Worm (Caenorhabditis elegans) whole organism, L4/young adult: ENCODE results near the gene col-146.

ENCODE experiments used
- W03F9.2 ChIP-seq: fragments of 150-350 bp; optimal IDR thresholded peaks from 2 replicates; lab custom pipeline; 2014; ENCODE audit warnings: missing biosample characterization, missing genetic modification characterization
- dao-5 ChIP-seq: sonication (generic microtip); optimal IDR thresholded peaks from 2 replicates; lab custom pipeline; 2016; ENCODE audit warnings: missing genotype, missing genetic modification characterization, moderate library complexity, missing compliant biosample characterization

DNA sequence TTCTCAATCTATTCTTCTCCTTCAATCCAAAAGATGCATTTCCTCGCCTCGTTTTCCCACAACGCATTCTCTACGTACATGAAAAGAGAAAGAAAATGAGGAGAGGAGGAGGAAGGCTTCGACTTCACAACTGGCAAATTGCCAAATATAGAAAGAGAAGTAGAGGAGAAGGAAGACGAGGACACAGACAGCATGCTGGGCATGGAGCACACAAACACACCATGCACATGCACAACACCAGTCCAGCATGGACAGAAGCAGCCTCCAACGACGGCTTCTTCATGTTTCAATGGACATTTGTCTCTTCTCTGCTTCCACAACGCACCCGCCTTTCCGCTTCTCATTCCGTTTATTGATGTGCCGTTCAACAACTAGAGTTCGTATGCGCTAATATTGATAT, 34.9 kb downstream of the col-146 start:
- TF ChIP-seq dao-5 (tag; lab: Kevin White, UChicago): no peak
- no peak for TF ChIP-seq W03F9.2 (tag; lab: Kevin White, UChicago)
